Worm (Caenorhabditis elegans) whole organism, L4/young adult: ENCODE results near the gene F59F5.4.

ENCODE experiments used
- W03F9.2 ChIP-seq: fragments of 150-350 bp; optimal IDR thresholded peaks from 2 replicates; lab custom pipeline; 2014; ENCODE audit warnings: missing biosample characterization, missing genetic modification characterization
- dao-5 ChIP-seq: sonication (generic microtip); optimal IDR thresholded peaks from 2 replicates; lab custom pipeline; 2016; ENCODE audit warnings: missing genotype, missing genetic modification characterization, moderate library complexity, missing compliant biosample characterization
- him-1 ChIP-seq: sonication (generic microtip); optimal IDR thresholded peaks from 2 replicates; lab custom pipeline; 2016; ENCODE audit warnings: missing genotype, missing genetic modification reagents, missing genetic modification characterization, missing compliant biosample characterization

The F59F5.4 gene

DNA sequence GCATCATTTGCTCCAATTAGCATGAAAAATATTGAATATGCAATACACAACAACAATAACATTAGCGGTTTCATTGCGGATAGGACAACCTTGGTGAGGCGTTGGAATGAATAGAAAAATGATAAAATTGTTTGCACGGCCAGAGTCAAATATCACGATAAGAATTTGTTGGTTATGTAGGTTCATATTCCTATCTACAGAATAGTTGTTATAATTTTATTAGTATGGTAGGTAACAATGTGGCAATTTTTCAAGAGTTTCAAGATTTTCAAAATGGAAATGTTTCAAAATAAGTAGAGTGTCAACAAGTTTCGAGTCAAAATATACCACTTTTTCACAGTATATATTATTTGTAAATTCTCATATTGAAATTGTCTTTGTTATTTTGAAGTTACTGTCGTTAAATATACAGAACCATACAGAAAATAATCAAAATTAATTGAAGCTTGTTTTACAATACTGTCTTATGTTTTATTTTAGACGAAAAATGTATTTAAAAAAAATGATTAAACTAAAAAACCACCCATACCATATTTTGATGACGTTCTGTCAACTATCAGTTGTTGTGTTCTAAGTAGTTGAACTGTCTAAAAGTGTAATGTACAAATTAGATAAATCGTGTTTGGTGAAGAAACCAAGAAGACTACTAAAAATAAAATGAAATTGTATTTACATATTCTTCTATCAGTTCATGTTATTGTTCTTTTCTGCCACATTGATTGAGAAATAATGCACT lies at the start of gene F59F5.4, which contains the start of gene F59F5.3:
Gene F59F5.4, plus strand, starts transcription at position 686 of the 736 bp plus-strand sequence.
Gene F59F5.3, minus strand, starts transcription at position 101 of the 736 bp plus-strand sequence.
- TF ChIP-seq him-1 (no peak), W03F9.2 (tag; lab: Kevin White, UChicago) (no peak), dao-5 (tag; lab: Kevin White, UChicago) (no peak)

DNA sequence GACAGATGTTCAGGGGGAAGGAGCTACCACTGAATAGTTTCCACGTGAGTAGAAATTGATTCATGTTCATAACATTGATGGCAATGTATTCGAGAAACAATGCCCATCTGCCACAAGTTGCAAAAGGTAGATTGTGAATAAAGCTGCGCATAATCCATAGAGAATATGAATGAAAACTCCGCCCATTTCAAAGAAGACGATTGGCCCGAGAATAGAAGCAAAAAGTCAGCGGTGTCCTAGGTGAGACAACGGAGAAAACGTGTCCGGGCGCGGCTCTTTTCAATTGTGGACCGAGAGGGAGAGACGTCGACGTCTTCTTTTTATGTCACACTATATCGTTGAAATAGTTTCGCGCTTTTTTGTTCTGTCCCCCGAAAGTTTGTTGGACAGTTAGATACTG lies 43.2 kb upstream of the F59F5.4 start, which contains the start of gene vab-3:
Gene vab-3, plus strand, starts transcription at position 301 of the 400 bp plus-strand sequence.
- no peak for TF ChIP-seq him-1
- no peak for TF ChIP-seq dao-5 (tag; lab: Kevin White, UChicago)
- TF ChIP-seq W03F9.2 (tag; lab: Kevin White, UChicago), result no peak

DNA sequence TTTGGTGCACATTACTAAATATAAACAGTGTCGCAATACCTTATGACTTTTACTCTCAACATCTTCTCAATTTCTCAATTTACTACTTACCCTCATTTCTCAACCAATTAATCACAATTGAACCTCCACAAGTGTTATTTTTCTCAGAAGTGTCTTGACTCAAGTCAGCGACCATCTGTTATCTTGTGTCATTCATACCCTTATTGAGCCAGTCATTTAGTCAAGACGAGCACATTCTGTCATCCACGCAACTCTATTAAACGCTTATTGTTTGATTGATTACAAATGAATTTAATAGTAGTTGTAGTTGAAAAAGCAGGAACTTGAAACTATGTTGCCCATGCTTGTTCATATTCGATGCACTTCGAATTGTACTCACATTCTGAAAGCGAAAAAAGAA lies 39.4 kb upstream of the F59F5.4 start:
- TF ChIP-seq him-1 (no peak), dao-5 (tag; lab: Kevin White, UChicago) (no peak), W03F9.2 (tag; lab: Kevin White, UChicago) (no peak)

DNA sequence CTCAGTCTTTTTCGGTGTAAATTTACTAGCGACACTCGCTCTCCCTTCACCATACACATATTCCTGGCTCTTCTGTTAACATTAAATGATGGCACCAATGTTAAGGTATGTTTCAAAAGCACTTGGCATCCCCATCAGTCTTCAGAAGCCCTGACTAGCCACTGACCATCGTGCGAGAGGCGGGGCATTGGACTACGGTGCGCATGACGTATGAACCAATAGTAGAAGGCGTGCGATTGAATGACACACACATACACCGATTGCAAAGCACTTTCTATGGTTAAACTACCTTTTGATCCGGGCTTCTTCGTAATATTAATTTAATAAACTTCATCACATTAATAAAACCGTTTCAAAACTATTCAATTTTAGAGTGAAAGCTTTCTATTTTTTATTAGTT lies 37.6 kb upstream of the F59F5.4 start:
- TF ChIP-seq W03F9.2 (tag; lab: Kevin White, UChicago) (no peak), him-1 (no peak), dao-5 (tag; lab: Kevin White, UChicago) (no peak)

DNA sequence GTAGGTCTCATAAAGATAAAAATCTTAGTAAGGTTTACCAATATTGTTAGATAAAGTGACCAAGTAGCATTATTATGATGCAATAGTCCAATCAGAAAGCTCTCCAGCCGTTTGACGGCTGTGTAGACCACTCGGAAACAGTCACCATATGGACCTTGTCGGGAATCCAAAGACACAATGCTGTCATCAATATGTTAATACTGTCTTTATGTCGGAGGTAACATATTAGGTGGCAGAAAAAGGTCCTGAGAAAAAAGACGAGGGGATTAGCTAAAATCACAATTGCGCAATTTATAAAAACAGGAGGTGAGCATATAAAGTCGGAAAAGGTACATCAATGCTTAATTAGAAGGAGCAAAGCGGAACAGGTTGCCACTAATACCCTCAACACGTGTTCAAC lies 34.8 kb upstream of the F59F5.4 start:
- TF ChIP-seq him-1, result no peak
- no peak for TF ChIP-seq dao-5 (tag; lab: Kevin White, UChicago)
- TF ChIP-seq W03F9.2 (tag; lab: Kevin White, UChicago), result no peak

DNA sequence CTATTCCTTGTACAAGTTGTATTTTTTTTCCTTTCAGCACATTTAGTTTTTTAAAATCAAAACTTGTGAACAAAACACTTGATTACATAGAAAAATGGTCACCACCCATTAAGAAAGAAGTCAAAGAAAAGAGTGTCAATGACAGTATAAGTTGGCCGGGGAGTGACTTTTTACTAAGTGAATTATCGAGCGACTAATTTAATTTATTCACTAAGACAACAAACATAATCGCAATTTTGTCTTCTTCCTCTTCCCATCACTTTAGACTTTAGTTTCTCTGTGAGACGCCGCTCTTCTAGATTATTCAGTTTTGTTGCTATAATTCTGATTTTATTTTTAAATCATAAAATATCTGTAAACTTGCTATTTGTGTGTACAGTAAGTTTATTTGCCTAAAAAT lies 28.7 kb upstream of the F59F5.4 start:
- TF ChIP-seq him-1, result no peak
- no peak for TF ChIP-seq dao-5 (tag; lab: Kevin White, UChicago)
- no peak for TF ChIP-seq W03F9.2 (tag; lab: Kevin White, UChicago)

DNA sequence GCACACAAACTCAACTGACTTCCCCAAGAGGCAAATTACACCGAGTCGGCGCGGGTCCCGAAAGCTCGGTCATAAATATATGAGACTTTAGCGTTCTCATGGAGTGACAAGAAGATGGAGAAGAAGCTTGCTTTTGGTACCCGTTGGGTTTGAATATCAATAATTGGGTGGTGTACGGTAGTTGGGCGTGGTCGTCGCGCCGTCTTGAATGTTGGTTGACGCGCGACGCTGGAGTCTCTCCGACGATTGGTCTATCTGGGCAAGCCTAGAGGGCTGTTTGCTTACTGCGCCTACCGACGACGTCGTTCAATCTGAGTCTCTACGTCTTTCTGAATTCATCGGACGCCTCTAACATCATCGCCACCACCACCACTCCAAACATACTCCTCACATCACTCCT lies 28.0 kb upstream of the F59F5.4 start:
- TF ChIP-seq dao-5 (tag; lab: Kevin White, UChicago) (no peak), W03F9.2 (tag; lab: Kevin White, UChicago) (no peak), him-1 (no peak)

DNA sequence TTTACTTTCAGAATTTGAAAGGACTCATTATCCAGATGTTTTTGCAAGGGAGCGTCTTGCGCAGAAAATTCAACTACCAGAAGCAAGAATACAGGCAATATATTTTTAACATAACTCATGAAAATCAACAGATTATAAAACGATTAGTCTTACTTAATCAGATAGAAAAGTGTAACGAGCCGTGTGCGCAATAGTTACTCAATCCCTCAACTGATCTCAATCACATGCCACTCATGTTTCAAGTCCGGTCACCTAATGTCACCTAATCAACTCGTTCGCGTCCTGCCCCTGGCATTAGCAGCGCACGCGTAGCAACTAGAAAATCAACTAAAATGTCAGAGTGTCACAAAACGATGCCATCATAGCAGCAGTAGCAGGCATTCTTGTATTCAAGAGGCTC lies 26.2 kb upstream of the F59F5.4 start:
- TF ChIP-seq him-1 (no peak), dao-5 (tag; lab: Kevin White, UChicago) (no peak), W03F9.2 (tag; lab: Kevin White, UChicago) (no peak)

DNA sequence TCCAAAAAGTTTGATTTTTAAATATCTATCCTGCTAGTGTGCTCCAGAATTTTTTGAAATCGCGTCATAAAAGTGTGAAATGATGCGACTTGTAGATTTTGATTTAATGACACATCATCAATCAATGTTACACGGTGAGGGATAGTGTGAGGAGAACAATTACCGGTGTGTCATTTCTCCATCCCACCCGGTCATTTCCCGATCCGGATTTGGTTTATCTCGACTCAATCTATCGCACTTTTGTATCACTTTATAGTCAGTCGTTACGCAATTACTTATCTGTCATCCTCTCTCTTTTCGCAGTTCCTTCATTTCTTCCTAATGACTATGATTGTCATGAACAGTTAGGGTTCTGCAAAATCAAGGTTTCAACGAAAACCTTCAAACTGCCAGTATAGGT lies 22.6 kb upstream of the F59F5.4 start:
- TF ChIP-seq dao-5 (tag; lab: Kevin White, UChicago) (no peak), W03F9.2 (tag; lab: Kevin White, UChicago) (no peak)

DNA sequence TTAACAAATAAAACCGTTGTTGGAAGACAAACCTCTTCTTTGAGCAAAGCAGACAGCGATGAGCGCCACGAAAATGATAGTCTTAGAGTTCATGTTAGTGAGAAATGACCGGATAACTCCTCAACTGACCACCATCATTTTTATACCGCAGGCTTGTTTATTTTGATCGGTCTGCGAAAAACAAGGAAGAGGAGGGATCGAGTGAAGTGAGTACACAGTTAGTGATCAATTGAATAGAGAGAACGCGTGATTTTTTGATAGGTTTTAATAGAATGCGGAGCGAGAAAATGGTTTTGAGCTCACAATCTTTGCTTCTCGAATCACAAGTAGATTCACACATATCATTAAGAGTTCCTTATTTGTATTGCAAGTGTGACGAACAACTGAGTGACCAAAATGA lies 21.5 kb upstream of the F59F5.4 start, which contains the start of gene F14F3.4:
Gene F14F3.4, minus strand, starts transcription at position 101 of the 400 bp plus-strand sequence.
- TF ChIP-seq him-1 (no peak), dao-5 (tag; lab: Kevin White, UChicago) (no peak), W03F9.2 (tag; lab: Kevin White, UChicago) (no peak)

DNA sequence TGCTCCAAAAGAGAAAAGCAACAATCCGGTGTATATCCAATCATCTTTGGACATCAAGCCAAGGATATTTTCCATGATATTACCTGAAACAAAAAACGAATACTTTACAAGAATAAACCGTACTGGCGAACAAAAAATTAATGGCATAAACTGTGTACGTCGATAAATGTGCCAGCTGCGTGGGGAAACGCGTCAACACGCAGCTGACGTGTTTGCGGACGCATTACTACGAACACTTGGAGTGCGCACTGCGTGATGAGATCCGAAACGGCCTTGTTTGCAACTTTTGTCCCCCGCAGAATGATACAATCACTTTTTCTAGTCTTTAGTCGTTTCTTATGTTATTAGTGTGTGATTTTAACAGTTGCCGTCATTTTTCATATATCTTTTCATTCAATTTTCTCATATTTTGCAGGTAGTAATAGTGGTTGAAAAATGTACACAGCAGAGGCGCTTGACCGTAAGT lies 18.3 kb upstream of the F59F5.4 start, which contains the start of the genes mboa-7 and git-1:
Gene mboa-7, minus strand, starts transcription at position 83 of the 466 bp plus-strand sequence.
Gene git-1, plus strand, starts transcription at position 416 of the 466 bp plus-strand sequence.
- TF ChIP-seq him-1 (no peak), dao-5 (tag; lab: Kevin White, UChicago) (no peak), W03F9.2 (tag; lab: Kevin White, UChicago) (no peak)

DNA sequence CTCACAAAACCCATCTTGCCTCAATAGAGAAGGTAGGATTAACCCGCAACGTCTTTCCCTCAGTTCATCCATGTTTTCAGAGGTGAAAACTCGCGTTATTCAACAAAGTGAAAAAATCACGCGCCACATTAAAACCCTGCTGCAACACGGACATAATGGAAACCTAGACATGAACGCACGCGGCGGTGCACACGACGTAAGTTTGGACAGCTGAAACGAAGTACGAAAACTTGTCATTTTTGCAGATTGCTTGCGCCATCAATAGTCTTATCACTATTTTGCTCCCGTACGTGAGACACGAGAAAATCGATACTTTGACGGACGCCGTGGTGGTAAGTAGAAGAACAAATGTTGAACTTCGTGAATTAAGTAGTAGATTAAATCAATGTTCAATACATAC lies 15.4 kb upstream of the F59F5.4 start:
- TF ChIP-seq W03F9.2 (tag; lab: Kevin White, UChicago) (no peak), dao-5 (tag; lab: Kevin White, UChicago) (no peak), him-1 (no peak)

DNA sequence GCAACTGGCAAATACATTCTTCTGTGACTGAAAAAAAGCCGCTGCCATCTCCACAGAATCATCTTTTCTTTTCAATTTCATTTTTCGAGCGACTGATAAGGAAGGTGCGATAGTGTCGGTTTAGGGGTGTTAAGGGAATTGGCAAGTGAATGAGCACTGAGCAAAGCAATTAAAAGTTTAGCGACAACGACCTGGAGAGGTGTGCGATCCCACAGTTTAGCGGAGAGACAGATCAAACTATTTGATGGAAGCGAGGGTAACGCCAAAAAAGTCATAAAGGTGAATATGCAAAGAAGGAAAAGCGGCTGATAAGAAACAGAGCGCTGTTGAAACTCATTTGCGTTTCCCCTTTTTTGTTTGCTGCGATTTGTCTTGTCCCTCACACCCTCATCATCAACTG lies 13.8 kb upstream of the F59F5.4 start, which contains the start of the genes F14F3.5 and slcf-1:
Gene F14F3.5, minus strand, starts transcription at position 234 of the 400 bp plus-strand sequence.
Gene slcf-1, plus strand, starts transcription at position 302 of the 400 bp plus-strand sequence.
- TF ChIP-seq him-1 (no peak), W03F9.2 (tag; lab: Kevin White, UChicago) (no peak), dao-5 (tag; lab: Kevin White, UChicago) (no peak)

DNA sequence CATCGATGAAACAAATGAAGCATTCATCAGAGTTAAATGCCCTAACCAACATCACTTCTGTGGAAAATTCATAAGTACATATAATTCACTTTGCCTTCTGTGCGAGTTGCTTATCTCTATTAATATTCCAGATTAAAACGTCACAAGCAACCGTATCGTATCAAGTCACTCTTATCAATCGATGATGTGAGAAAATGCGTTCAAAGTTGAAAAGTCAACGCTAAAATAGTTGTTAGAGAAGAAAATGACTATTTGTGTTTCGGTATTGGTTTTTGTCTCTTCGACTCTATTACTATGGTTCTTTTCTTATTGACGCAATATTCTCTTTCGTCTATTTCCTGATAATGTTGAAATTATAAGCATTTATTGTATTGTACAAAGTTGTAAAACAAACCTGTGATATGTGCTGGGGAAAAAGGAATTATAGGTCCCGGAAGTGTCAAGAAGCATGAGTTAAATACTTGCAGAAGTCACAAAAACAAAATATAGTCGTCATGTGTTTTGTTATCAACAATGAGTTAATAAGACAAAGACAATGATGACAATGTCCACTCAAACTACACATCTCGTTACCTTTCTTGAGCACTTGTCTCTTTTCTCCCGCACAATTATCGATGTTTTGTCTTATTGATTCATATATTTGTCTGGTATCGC lies 10.5 kb upstream of the F59F5.4 start:
- no peak for TF ChIP-seq him-1
- no peak for TF ChIP-seq W03F9.2 (tag; lab: Kevin White, UChicago)
- no peak for TF ChIP-seq dao-5 (tag; lab: Kevin White, UChicago)
